Worm (Caenorhabditis elegans) whole organism, early embryonic: ENCODE results near the gene Y113G7B.27.

Experiments
- B0310.2 ChIP-seq: sonication (generic microtip); optimal IDR thresholded peaks from 2 replicates; lab custom pipeline; 2016; ENCODE audit warnings: mild to moderate bottlenecking, missing genetic modification characterization, missing compliant biosample characterization
- F13C5.2 ChIP-seq: sonication (generic microtip); optimal IDR thresholded peaks from 2 replicates; lab custom pipeline; 2017; ENCODE audit warnings: mild to moderate bottlenecking, missing genetic modification characterization, inconsistent platforms, missing compliant biosample characterization
- aly-1 ChIP-seq: sonication (generic microtip); optimal IDR thresholded peaks from 2 replicates; lab custom pipeline; 2016; ENCODE audit warnings: missing genetic modification characterization, missing compliant biosample characterization
- ama-1 ChIP-seq: fragments of 150-350 bp; optimal IDR thresholded peaks from 2 replicates; lab custom pipeline; 2014
- ceh-13 ChIP-seq: fragments of 200-800 bp; sonication (Bioruptor generic); optimal IDR thresholded peaks from 2 replicates; lab custom pipeline; 2018; ENCODE audit warnings: mild to moderate bottlenecking, missing genetic modification characterization, missing compliant biosample characterization
- ceh-36 ChIP-seq: sonication (generic microtip); optimal IDR thresholded peaks from 2 replicates; lab custom pipeline; 2016; ENCODE audit warnings: missing genetic modification characterization, inconsistent platforms, missing compliant biosample characterization
- ets-7 ChIP-seq: sonication (generic microtip); optimal IDR thresholded peaks from 2 replicates; lab custom pipeline; 2016; ENCODE audit warnings: missing genotype, missing genetic modification characterization, missing compliant biosample characterization
- flt-1 ChIP-seq: fragments of 200-800 bp; sonication (Bioruptor generic); IDR thresholded peaks from 2 replicates; pipeline ENCODE4 v1.3.6; 2022; ENCODE audit warnings: missing genetic modification characterization, missing compliant biosample characterization
- hmbx-1 ChIP-seq: sonication (generic microtip); optimal IDR thresholded peaks from 2 replicates; lab custom pipeline; 2016; ENCODE audit warnings: mild to moderate bottlenecking, missing genetic modification characterization, missing compliant biosample characterization
- hmg-4 ChIP-seq: fragments of 200-800 bp; sonication (Bioruptor generic); optimal IDR thresholded peaks from 2 replicates; lab custom pipeline; 2018; ENCODE audit warnings: mild to moderate bottlenecking, missing genetic modification characterization, missing compliant biosample characterization
- pes-1 ChIP-seq: fragments of 200-800 bp; sonication (Bioruptor generic); IDR thresholded peaks from 2 replicates; pipeline ENCODE4 v1.3.6; 2022; ENCODE audit warnings: missing genetic modification reagents, missing genetic modification characterization, missing compliant biosample characterization
- scrt-1 ChIP-seq: fragments of 200-800 bp; sonication (Bioruptor generic); IDR thresholded peaks from 2 replicates; pipeline ENCODE4 v1.3.6; 2022; ENCODE audit warnings: missing genetic modification characterization, missing compliant biosample characterization
- sea-1 ChIP-seq: fragments of 200-800 bp; sonication (Bioruptor generic); conservative IDR thresholded peaks from 2 replicates; pipeline ENCODE4 v1.3.6; 2022; ENCODE audit warnings: missing genetic modification characterization, missing compliant biosample characterization
- tbx-11 ChIP-seq: fragments of 200-800 bp; sonication (Bioruptor generic); IDR thresholded peaks from 2 replicates; pipeline ENCODE4 v1.3.6; 2022; ENCODE audit warnings: missing genetic modification characterization, missing compliant biosample characterization
- tbx-37 ChIP-seq: fragments of 200-800 bp; sonication (Bioruptor generic); conservative IDR thresholded peaks from 2 replicates; pipeline ENCODE4 v1.3.6; 2022; ENCODE audit warnings: missing genetic modification reagents, missing genetic modification characterization, missing compliant biosample characterization
- tra-4 ChIP-seq: sonication (generic microtip); optimal IDR thresholded peaks from 2 replicates; lab custom pipeline; 2017; ENCODE audit warnings: missing genetic modification characterization, missing compliant biosample characterization

The Y113G7B.27 gene

ce11 chrV:20192102-20192880 is at the start of gene Y113G7B.27, which contains the start of gene fbxa-115:
Gene Y113G7B.27, plus strand, starts transcription at chrV:20192830.
Gene fbxa-115, minus strand, starts transcription at chrV:20192152.
- TF ChIP-seq scrt-1 (GFP tag; lab: Robert Waterston, UW) (no peak), ceh-13 (GFP tag; lab: Kevin White, UChicago) (no peak), ets-7 (tag; lab: Kevin White, UChicago) (no peak), flt-1 (GFP tag; lab: Robert Waterston, UW) (no peak), pes-1 (GFP tag; lab: Robert Waterston, UW) (no peak)

DNA sequence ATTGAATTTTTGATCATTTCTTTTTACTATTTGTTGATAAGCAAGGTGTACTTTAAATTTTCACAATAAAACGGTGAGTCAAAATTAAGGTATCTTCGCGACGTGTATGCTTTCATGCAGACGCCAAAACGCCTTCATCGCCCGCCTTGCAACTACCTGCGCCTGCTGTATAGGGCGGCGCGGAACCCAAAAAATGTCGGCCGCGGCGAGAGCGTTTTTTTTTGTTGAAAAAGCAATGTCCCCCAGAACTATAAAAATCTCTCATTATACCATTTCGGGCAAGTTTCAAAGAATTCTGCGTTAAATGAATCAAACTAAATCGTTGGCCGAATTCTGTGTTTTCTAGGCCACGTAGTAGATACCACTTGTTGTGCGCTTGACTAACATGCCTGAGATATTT is 48.9 kb upstream of the Y113G7B.27 start:
- TF ChIP-seq sea-1 (no peak), hmg-4 (GFP tag; lab: Kevin White, UChicago) (no peak), pes-1 (GFP tag; lab: Robert Waterston, UW) (no peak)

- TF ChIP-seq ama-1 (lab: Kevin White, UChicago) = no peak
- no peak for TF ChIP-seq pes-1 (GFP tag; lab: Robert Waterston, UW)
- no peak for TF ChIP-seq tra-4 (tag; lab: Kevin White, UChicago)
- no peak for TF ChIP-seq ets-7 (tag; lab: Kevin White, UChicago)
- TF ChIP-seq hmbx-1 (tag; lab: Kevin White, UChicago) = no peak
- no peak for TF ChIP-seq flt-1 (GFP tag; lab: Robert Waterston, UW)
- TF ChIP-seq hmg-4 (GFP tag; lab: Kevin White, UChicago) = no peak
- TF ChIP-seq aly-1 = no peak
- TF ChIP-seq tbx-37 (GFP tag; lab: Robert Waterston, UW) = no peak
- no peak for TF ChIP-seq ceh-36 (tag; lab: Kevin White, UChicago)
- no peak for TF ChIP-seq tbx-11 (GFP tag; lab: Robert Waterston, UW)
- TF ChIP-seq scrt-1 (GFP tag; lab: Robert Waterston, UW) = no peak
- no peak for TF ChIP-seq B0310.2 (tag; lab: Kevin White, UChicago)
These were observed 44.9 kb upstream of the Y113G7B.27 start, which contains the start of gene Y113G7A.13 for ce11 chrV:20147662-20148245. Gene Y113G7A.13, plus strand, starts transcription at chrV:20148195.

DNA sequence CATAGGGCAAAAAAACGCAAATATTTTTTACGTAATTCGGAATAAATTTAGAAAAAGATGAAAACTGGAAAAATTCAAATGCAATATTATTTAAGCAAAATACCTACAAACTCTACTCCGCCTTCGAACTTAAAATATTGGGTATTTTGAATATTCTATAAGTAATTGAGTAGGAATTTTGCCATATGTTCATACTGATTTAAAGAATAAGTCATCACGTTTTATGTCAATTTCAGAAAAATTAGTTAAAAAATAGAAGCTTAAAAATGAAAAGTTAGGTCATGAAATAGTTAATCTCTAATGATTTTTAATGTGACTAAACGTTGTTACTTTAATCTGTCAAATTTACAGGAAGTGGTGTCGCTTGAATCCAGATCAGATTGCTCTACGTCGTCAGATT is 41.2 kb upstream of the Y113G7B.27 start, which contains the start of gene F19B2.7:
TSS of gene F19B2.7 (plus strand) at position 301 of the 400 bp plus-strand sequence.
- TF ChIP-seq sea-1 (no peak), hmbx-1 (tag; lab: Kevin White, UChicago) (no peak), flt-1 (GFP tag; lab: Robert Waterston, UW) (no peak), ceh-36 (tag; lab: Kevin White, UChicago) (no peak)

DNA sequence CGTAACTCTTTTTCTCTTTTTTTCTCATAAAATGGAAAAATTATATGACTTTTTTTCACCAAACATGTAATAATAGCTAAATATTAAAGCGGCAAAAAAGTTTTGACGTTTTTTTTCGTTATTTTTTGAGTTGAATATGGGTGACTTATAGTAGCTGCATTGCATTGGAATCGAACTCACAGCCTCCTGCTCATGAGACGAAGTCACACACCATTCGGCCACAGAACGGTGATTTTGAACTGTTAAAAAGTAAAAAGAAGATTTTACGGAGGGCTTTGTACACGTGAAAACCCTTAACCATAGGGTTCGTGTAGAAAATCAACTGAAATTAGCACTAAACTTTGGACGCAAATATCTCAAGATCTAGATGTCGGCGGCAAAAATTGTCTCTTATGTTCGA is 40.8 kb upstream of the Y113G7B.27 start:
- no peak for TF ChIP-seq ama-1 (lab: Kevin White, UChicago)
- no peak for TF ChIP-seq aly-1
- TF ChIP-seq hmbx-1 (tag; lab: Kevin White, UChicago) = no peak
- TF ChIP-seq ceh-13 (GFP tag; lab: Kevin White, UChicago) = no peak
- no peak for TF ChIP-seq tra-4 (tag; lab: Kevin White, UChicago)
- no peak for TF ChIP-seq tbx-11 (GFP tag; lab: Robert Waterston, UW)
- TF ChIP-seq scrt-1 (GFP tag; lab: Robert Waterston, UW) = no peak

DNA sequence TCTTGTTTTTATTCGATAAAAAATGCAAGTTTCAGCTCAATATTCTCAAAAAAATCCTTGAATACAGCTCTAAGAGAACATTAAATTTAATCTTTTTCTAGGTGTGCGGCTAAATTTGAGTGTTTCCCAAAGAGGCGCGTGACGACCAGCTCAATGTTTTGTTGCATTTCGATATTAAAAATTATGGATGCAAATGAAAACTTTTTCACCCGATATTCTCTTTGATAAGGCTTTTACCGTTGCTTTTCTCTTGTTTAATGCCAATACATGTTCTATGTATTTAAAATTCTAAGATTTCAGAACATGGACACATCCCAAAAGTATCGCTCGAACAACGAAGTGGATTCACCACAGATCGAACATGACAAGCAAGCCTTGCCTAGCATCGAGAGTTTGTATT is 34.4 kb upstream of the Y113G7B.27 start, which contains the start of gene F19B2.6:
TSS of gene F19B2.6 (plus strand) at position 301 of the 400 bp plus-strand sequence.
- TF ChIP-seq ceh-36 (tag; lab: Kevin White, UChicago) (no peak), tbx-37 (GFP tag; lab: Robert Waterston, UW) (no peak), sea-1 (no peak), pes-1 (GFP tag; lab: Robert Waterston, UW) (no peak), tra-4 (tag; lab: Kevin White, UChicago) (no peak), aly-1 (no peak), scrt-1 (GFP tag; lab: Robert Waterston, UW) (no peak), ama-1 (lab: Kevin White, UChicago) (no peak), F13C5.2 (tag; lab: Kevin White, UChicago) (no peak)

DNA sequence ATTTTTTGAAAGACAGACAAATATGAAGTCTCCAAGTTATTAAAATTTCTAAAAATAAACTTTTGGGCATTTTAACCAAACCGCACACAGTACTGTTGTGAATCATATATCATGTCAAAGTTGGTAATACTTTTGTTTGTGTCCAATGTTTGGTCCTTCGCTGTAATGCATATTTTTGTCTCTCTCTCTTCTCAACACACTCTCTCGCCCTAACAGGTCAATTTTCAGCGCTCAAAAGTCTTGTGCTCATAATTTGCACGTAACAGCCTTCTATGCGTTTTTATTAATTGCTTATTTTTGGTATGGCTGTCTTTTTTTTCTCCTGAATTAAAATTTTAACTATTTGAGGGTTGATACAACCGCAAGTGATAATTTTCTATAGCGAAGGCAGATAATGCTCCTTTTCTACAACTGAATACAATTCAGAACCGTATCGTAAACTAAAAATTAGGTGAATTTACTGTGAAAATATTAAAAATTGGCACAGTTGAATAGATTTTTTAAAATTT is 30.8 kb upstream of the Y113G7B.27 start:
- no peak for TF ChIP-seq hmbx-1 (tag; lab: Kevin White, UChicago)
- no peak for TF ChIP-seq tbx-11 (GFP tag; lab: Robert Waterston, UW)
- no peak for TF ChIP-seq tra-4 (tag; lab: Kevin White, UChicago)
- TF ChIP-seq ets-7 (tag; lab: Kevin White, UChicago) = no peak
- no peak for TF ChIP-seq pes-1 (GFP tag; lab: Robert Waterston, UW)
- no peak for TF ChIP-seq tbx-37 (GFP tag; lab: Robert Waterston, UW)
- TF ChIP-seq ama-1 (lab: Kevin White, UChicago) = no peak
- no peak for TF ChIP-seq aly-1
- no peak for TF ChIP-seq ceh-36 (tag; lab: Kevin White, UChicago)
